Fruit fly (Drosophila melanogaster): ENCODE measurements around the gene Sgt.

Sgt gene

dm6 chr2L:17472582-17473524 is 1.4 kb downstream of the Sgt start, which contains the start of gene BicD (continued):
- TF ChIP-seq pnt (GFP tag; optimal IDR thresholded peaks at IDR 0.05): no peak
- TF ChIP-seq toy (GFP tag; IDR thresholded peaks at IDR 0.05): no peak
- no peak for TF ChIP-seq CG14014 (GFP tag; IDR thresholded peaks at IDR 0.05)
- TF ChIP-seq ind (GFP tag; optimal IDR thresholded peaks at IDR 0.05): no peak
- TF ChIP-seq Adf1 (GFP tag; IDR thresholded peaks at IDR 0.05): no peak; the same call in 1 of the 2 replicates
- TF ChIP-seq ap (GFP tag; IDR thresholded peaks at IDR 0.05): no peak
- TF ChIP-seq CG9817 (tag; optimal IDR thresholded peaks at IDR 0.05): no peak
- peak; percentile 74 for TF ChIP-seq CG15514 (GFP tag; optimal IDR thresholded peaks at IDR 0.05)
- peak; percentile 50; the same call in 1 of the 3 replicates for TF ChIP-seq CG34224 (GFP tag; IDR thresholded peaks at IDR 0.05; ENCODE audit: partially characterized antibody)
- TF ChIP-seq CG2712 (tag; optimal IDR thresholded peaks at IDR 0.05): peak; percentile 60
- peak; percentile 90 for TF ChIP-seq gfzf (GFP tag; optimal IDR thresholded peaks at IDR 0.05)
- peak; percentile 41; the same call in 1 of the 2 replicates for TF ChIP-seq E2f2 (GFP tag; IDR thresholded peaks at IDR 0.05)
- TF ChIP-seq CG6813 (GFP tag; optimal IDR thresholded peaks at IDR 0.05): no peak
- TF ChIP-seq peb (GFP tag; IDR thresholded peaks at IDR 0.05): no peak
- no peak for TF ChIP-seq Hey (tag; optimal IDR thresholded peaks at IDR 0.05)
- TF ChIP-seq Fer3 (tag; optimal IDR thresholded peaks at IDR 0.05): peak; percentile 5
- no peak for TF ChIP-seq HmgD (GFP tag; optimal IDR thresholded peaks at IDR 0.05)
- TF ChIP-seq gem (tag; optimal IDR thresholded peaks at IDR 0.05): no peak
- TF ChIP-seq fru (optimal IDR thresholded peaks at IDR 0.05): no peak
- TF ChIP-seq CG15269 (tag; optimal IDR thresholded peaks at IDR 0.05): no peak
- TF ChIP-seq lola (GFP tag; optimal IDR thresholded peaks at IDR 0.05): no peak
- no peak for TF ChIP-seq Atf3 (GFP tag; optimal IDR thresholded peaks at IDR 0.05)
- no peak for TF ChIP-seq Sry-β (GFP tag; optimal IDR thresholded peaks at IDR 0.05)
- peak; percentile 31 for TF ChIP-seq Bdp1 (GFP tag; optimal IDR thresholded peaks at IDR 0.05)
- no peak for TF ChIP-seq CG8478 (optimal IDR thresholded peaks at IDR 0.05)
- TF ChIP-seq Elba2 (GFP tag; optimal IDR thresholded peaks at IDR 0.05): no peak
- peak; percentile 24 for TF ChIP-seq HLHmδ (GFP tag; optimal IDR thresholded peaks at IDR 0.05)
- TF ChIP-seq jigr1 (GFP tag; IDR thresholded peaks at IDR 0.05): no peak
- no peak for TF ChIP-seq dan (GFP tag; IDR thresholded peaks at IDR 0.05)
- peak in 1 of 2 experiments; percentile 62 for TF ChIP-seq Pdp1 (GFP tag; optimal IDR thresholded peaks at IDR 0.05)
- no peak for TF ChIP-seq CG1792 (GFP tag; optimal IDR thresholded peaks at IDR 0.05)
- TF ChIP-seq CG11085 (GFP tag; IDR thresholded peaks at IDR 0.05): no peak
- TF ChIP-seq Fer2 (tag; optimal IDR thresholded peaks at IDR 0.05): no peak
- no peak for TF ChIP-seq lov (optimal IDR thresholded peaks at IDR 0.05)
- no peak for TF ChIP-seq lov (GFP tag; IDR thresholded peaks at IDR 0.05)
- no peak for TF ChIP-seq sima (GFP tag; optimal IDR thresholded peaks at IDR 0.05)
- no peak for TF ChIP-seq cad (GFP tag; optimal IDR thresholded peaks at IDR 0.05)
- TF ChIP-seq sug (tag; optimal IDR thresholded peaks at IDR 0.05): peak; percentile 30
- TF ChIP-seq mam (GFP tag; optimal IDR thresholded peaks at IDR 0.05): no peak
- no peak for TF ChIP-seq ase (GFP tag; IDR thresholded peaks at IDR 0.05)
- TF ChIP-seq pros (GFP tag; optimal IDR thresholded peaks at IDR 0.05): no peak
- TF ChIP-seq Rfx (GFP tag; IDR thresholded peaks at IDR 0.05): no peak
- no peak for TF ChIP-seq Antp (GFP tag; optimal IDR thresholded peaks at IDR 0.05)
- TF ChIP-seq Taf1 (GFP tag; IDR thresholded peaks at IDR 0.05): no peak
- TF ChIP-seq CG7745 (tag; optimal IDR thresholded peaks at IDR 0.05): peak; percentile 9
- TF ChIP-seq ssp (GFP tag; IDR thresholded peaks at IDR 0.05): peak; percentile 71
- peak; percentile 32 for TF ChIP-seq Ets97D (GFP tag; optimal IDR thresholded peaks at IDR 0.05)
- no peak for TF ChIP-seq Oaz (GFP tag; IDR thresholded peaks at IDR 0.05)
- no peak for TF ChIP-seq esg (GFP tag; conservative IDR thresholded peaks at IDR 0.05)
- TF ChIP-seq CG17359 (tag; optimal IDR thresholded peaks at IDR 0.05): no peak
